Worm (Caenorhabditis elegans): ENCODE data around the gene F53A2.9.

DNA sequence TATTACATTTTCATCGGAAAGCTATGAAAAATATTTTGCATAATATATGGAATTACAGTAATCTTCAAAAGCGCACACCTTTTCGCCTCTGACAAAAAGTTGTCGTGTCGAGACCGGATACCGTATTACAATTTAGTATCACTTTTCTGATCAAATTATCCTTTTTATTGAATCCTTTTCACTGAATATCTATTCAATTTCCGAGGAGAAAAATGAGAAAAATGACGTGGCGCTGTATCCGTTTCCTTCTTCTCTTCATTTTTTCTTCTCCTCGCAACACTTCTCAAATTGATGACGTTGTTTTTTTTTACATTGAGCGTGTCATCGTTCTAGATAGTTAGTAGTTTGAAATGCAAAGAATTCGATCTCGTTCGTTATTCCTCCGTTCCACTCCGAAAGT lies 8.2 kb downstream of the F53A2.9 start:
- TF ChIP-seq spr-1 (tag; optimal IDR thresholded peaks at IDR 0.05) (no peak), lin-13 (GFP tag; optimal IDR thresholded peaks at IDR 0.05) (no peak), mdl-1 (tag; optimal IDR thresholded peaks at IDR 0.05) (no peak), F49E8.2 (tag; optimal IDR thresholded peaks at IDR 0.05; ENCODE audit: borderline replicate concordance) (no peak), snpc-1.2 (GFP tag; IDR thresholded peaks at IDR 0.05) (no peak), fkh-10 (GFP tag; optimal IDR thresholded peaks at IDR 0.05) (no peak)
